Worm (Caenorhabditis elegans) whole organism, young adult: ENCODE data around the gene H03G16.5.

Experiments
- B0336.3 ChIP-seq: fragments of 200-800 bp; sonication (Bioruptor generic); IDR thresholded peaks from 2 replicates; pipeline ENCODE4 v1.3.6; 2022; ENCODE audit warnings: missing genetic modification characterization, missing compliant biosample characterization
- C06A6.2 ChIP-seq: fragments of 200-800 bp; sonication (Bioruptor generic); conservative IDR thresholded peaks from 2 replicates; pipeline ENCODE4 v1.3.6; 2022; ENCODE audit warnings: missing genetic modification characterization, missing compliant biosample characterization
- F10E7.11 ChIP-seq: sonication (generic microtip); optimal IDR thresholded peaks from 2 replicates; lab custom pipeline; 2017; ENCODE audit warnings: mild to moderate bottlenecking, missing genetic modification characterization, moderate library complexity, missing compliant biosample characterization
- K11D2.4 ChIP-seq: fragments of 200-800 bp; sonication (Bioruptor generic); IDR thresholded peaks from 2 replicates; pipeline ENCODE4 v1.3.6; 2022; ENCODE audit warnings: missing genetic modification reagents, missing genetic modification characterization, missing compliant biosample characterization
- K12H6.12 ChIP-seq: fragments of 200-800 bp; sonication (Bioruptor generic); optimal IDR thresholded peaks from 2 replicates; lab custom pipeline; 2018; ENCODE audit warnings: mild to moderate bottlenecking, missing genetic modification characterization, missing compliant biosample characterization
- T26A5.8 ChIP-seq: sonication (generic microtip); optimal IDR thresholded peaks from 2 replicates; lab custom pipeline; 2016; ENCODE audit warnings: missing genetic modification characterization, missing compliant biosample characterization
- Y56A3A.18 ChIP-seq: fragments of 200-800 bp; sonication (Bioruptor generic); IDR thresholded peaks from 2 replicates; pipeline ENCODE4 v1.3.6; 2022; ENCODE audit warnings: missing genetic modification reagents, missing genetic modification characterization, missing compliant biosample characterization
- Y67H2A.10 ChIP-seq: fragments of 200-800 bp; sonication (Bioruptor generic); conservative IDR thresholded peaks from 2 replicates; pipeline ENCODE4 v1.3.6; 2022; ENCODE audit warnings: missing genetic modification reagents, missing genetic modification characterization, missing compliant biosample characterization
- Y95B8A.8 ChIP-seq: fragments of 200-800 bp; sonication (Bioruptor generic); IDR thresholded peaks from 2 replicates; pipeline ENCODE4 v1.3.6; 2022; ENCODE audit warnings: missing genetic modification reagents, missing genetic modification characterization, missing compliant biosample characterization
- atf-7 ChIP-seq: sonication (generic microtip); optimal IDR thresholded peaks from 2 replicates; lab custom pipeline; 2017; ENCODE audit warnings: mild to moderate bottlenecking, missing genetic modification characterization, missing compliant biosample characterization
- bed-1 ChIP-seq: fragments of 200-800 bp; sonication (Bioruptor generic); IDR thresholded peaks from 2 replicates; pipeline ENCODE4 v1.3.6; 2022; ENCODE audit warnings: missing genetic modification reagents, missing genetic modification characterization, missing compliant biosample characterization
- bed-2 ChIP-seq: fragments of 200-800 bp; sonication (Bioruptor generic); IDR thresholded peaks from 2 replicates; pipeline ENCODE4 v1.3.6; 2022; ENCODE audit warnings: missing genetic modification reagents, missing genetic modification characterization, missing compliant biosample characterization
- cebp-1 ChIP-seq, 2 experiments: fragments of 200-800 bp in 1 of 2; sonication (Bioruptor generic) in 1 of 2; sonication (generic microtip) in 1 of 2; IDR thresholded peaks in 1 of 2; optimal IDR thresholded peaks in 1 of 2; 2 replicates each; pipeline versions ENCODE4 v1.3.6 to Lab custom; 2017 to 2022; ENCODE audit warnings: missing compliant biosample characterization in 2 of 2, missing genetic modification characterization in 2 of 2, mild to moderate bottlenecking in 1 of 2, missing genetic modification reagents in 1 of 2, moderate library complexity in 1 of 2
- ceh-100 ChIP-seq: fragments of 200-800 bp; sonication (Bioruptor generic); IDR thresholded peaks from 2 replicates; pipeline ENCODE4 v1.3.6; 2022; ENCODE audit warnings: missing genetic modification reagents, missing genetic modification characterization, missing compliant biosample characterization
- ceh-27 ChIP-seq: fragments of 200-800 bp; sonication (Bioruptor generic); optimal IDR thresholded peaks from 2 replicates; lab custom pipeline; 2018; ENCODE audit warnings: mild to moderate bottlenecking, missing genetic modification characterization, moderate library complexity, missing compliant biosample characterization
- ceh-40 ChIP-seq: fragments of 200-800 bp; sonication (Bioruptor generic); IDR thresholded peaks from 2 replicates; pipeline ENCODE4 v1.3.6; 2022; ENCODE audit warnings: missing genetic modification characterization, missing compliant biosample characterization
- die-1 ChIP-seq: sonication (generic microtip); optimal IDR thresholded peaks from 2 replicates; lab custom pipeline; 2016; ENCODE audit warnings: missing genotype, mild to moderate bottlenecking, missing genetic modification characterization, missing compliant biosample characterization
- dpff-1 ChIP-seq: sonication (generic microtip); optimal IDR thresholded peaks from 2 replicates; lab custom pipeline; 2017; ENCODE audit warnings: mild to moderate bottlenecking, missing genetic modification characterization, missing compliant biosample characterization
- dpl-1 ChIP-seq: fragments of 150-350 bp; optimal IDR thresholded peaks from 2 replicates; lab custom pipeline; 2014; ENCODE audit warnings: missing biosample characterization, missing genetic modification reagents, missing genetic modification characterization
- efl-1 ChIP-seq: fragments of 150-350 bp; optimal IDR thresholded peaks from 2 replicates; lab custom pipeline; 2014; ENCODE audit warnings: missing biosample characterization, missing genetic modification reagents, missing genetic modification characterization
- egl-18 ChIP-seq: fragments of 200-800 bp; sonication (Bioruptor generic); IDR thresholded peaks from 2 replicates; pipeline ENCODE4 v1.3.6; 2022; ENCODE audit warnings: missing genetic modification reagents, missing genetic modification characterization, missing compliant biosample characterization
- egl-44 ChIP-seq: fragments of 200-800 bp; sonication (Bioruptor generic); IDR thresholded peaks from 2 replicates; pipeline ENCODE4 v1.3.6; 2022; ENCODE audit warnings: missing genetic modification reagents, missing genetic modification characterization, missing compliant biosample characterization
- ekl-4 ChIP-seq: fragments of 200-800 bp; sonication (Bioruptor generic); IDR thresholded peaks from 2 replicates; pipeline ENCODE4 v1.3.6; 2022; ENCODE audit warnings: missing genetic modification reagents, missing genetic modification characterization, missing compliant biosample characterization
- hsf-1 ChIP-seq: fragments of 200-800 bp; sonication (Bioruptor generic); IDR thresholded peaks from 2 replicates; pipeline ENCODE4 v1.3.6; 2022; ENCODE audit warnings: missing genetic modification reagents, missing genetic modification characterization, missing compliant biosample characterization
- let-526 ChIP-seq: fragments of 200-800 bp; sonication (Bioruptor generic); IDR thresholded peaks from 2 replicates; pipeline ENCODE4 v1.3.6; 2022; ENCODE audit warnings: missing genetic modification reagents, missing genetic modification characterization, missing compliant biosample characterization
- lin-35 ChIP-seq, 3 experiments: fragments of 150-350 bp in 2 of 3; sonication (generic microtip) in 1 of 3; optimal IDR thresholded peaks; 2 replicates each; lab custom pipeline; 2014 to 2018; ENCODE audit warnings: missing biosample characterization in 3 of 3, missing genetic modification characterization in 3 of 3, missing genetic modification reagents in 3 of 3
- lin-54 ChIP-seq: fragments of 200-800 bp; sonication (Bioruptor generic); optimal IDR thresholded peaks from 2 replicates; lab custom pipeline; 2018; ENCODE audit warnings: mild to moderate bottlenecking, missing genetic modification characterization, missing compliant biosample characterization
- lir-1 ChIP-seq: fragments of 200-800 bp; sonication (Bioruptor generic); conservative IDR thresholded peaks from 2 replicates; pipeline ENCODE4 v1.3.6; 2022; ENCODE audit warnings: missing genetic modification reagents, missing genetic modification characterization, missing compliant biosample characterization
- madf-10 ChIP-seq: sonication (generic microtip); optimal IDR thresholded peaks from 2 replicates; lab custom pipeline; 2016; ENCODE audit warnings: mild to moderate bottlenecking, missing genetic modification characterization, missing compliant biosample characterization
- madf-3 ChIP-seq: fragments of 200-800 bp; sonication (Bioruptor generic); IDR thresholded peaks from 2 replicates; pipeline ENCODE4 v1.3.6; 2022; ENCODE audit warnings: missing genetic modification reagents, missing genetic modification characterization, missing compliant biosample characterization
- madf-8 ChIP-seq: fragments of 200-800 bp; sonication (Bioruptor generic); conservative IDR thresholded peaks from 2 replicates; pipeline ENCODE4 v1.3.6; 2022; ENCODE audit warnings: missing genetic modification reagents, missing genetic modification characterization, missing compliant biosample characterization
- mcd-1 ChIP-seq: fragments of 200-800 bp; sonication (Bioruptor generic); IDR thresholded peaks from 2 replicates; pipeline ENCODE4 v1.3.6; 2022; ENCODE audit warnings: missing genetic modification reagents, missing genetic modification characterization, missing compliant biosample characterization
- nfyb-1 ChIP-seq: fragments of 200-800 bp; sonication (Bioruptor generic); IDR thresholded peaks from 2 replicates; pipeline ENCODE4 v1.3.6; 2022; ENCODE audit warnings: missing genetic modification reagents, missing genetic modification characterization, missing compliant biosample characterization
- pbrm-1 ChIP-seq: fragments of 200-800 bp; sonication (Bioruptor generic); IDR thresholded peaks from 2 replicates; pipeline ENCODE4 v1.3.6; 2022; ENCODE audit warnings: missing genetic modification reagents, missing genetic modification characterization, missing compliant biosample characterization
- rec-8 ChIP-seq, 2 experiments: sonication (generic microtip); optimal IDR thresholded peaks; 2 replicates each; lab custom pipeline; 2016; ENCODE audit warnings: mild to moderate bottlenecking in 2 of 2, missing genetic modification characterization in 2 of 2, missing genetic modification reagents in 2 of 2, missing genotype in 2 of 2, missing biosample characterization in 1 of 2, missing compliant biosample characterization in 1 of 2, moderate library complexity in 1 of 2
- repo-1 ChIP-seq: sonication (generic microtip); optimal IDR thresholded peaks from 2 replicates; lab custom pipeline; 2017; ENCODE audit warnings: mild to moderate bottlenecking, missing genetic modification characterization, missing compliant biosample characterization
- snpc-4 ChIP-seq, 5 experiments: fragments of 150-350 bp in 1 of 5; sonication (generic microtip) in 4 of 5; optimal IDR thresholded peaks; 2 replicates each; lab custom pipeline; 2014 to 2018; ENCODE audit warnings: missing genetic modification characterization in 5 of 5, missing biosample characterization in 3 of 5, antibody characterized with exemption in 2 of 5, mild to moderate bottlenecking in 2 of 5, missing compliant biosample characterization in 2 of 5, missing genotype in 2 of 5, moderate library complexity in 2 of 5, missing genetic modification reagents in 1 of 5
- tlf-1 ChIP-seq: fragments of 200-800 bp; sonication (Bioruptor generic); optimal IDR thresholded peaks from 2 replicates; lab custom pipeline; 2018; ENCODE audit warnings: mild to moderate bottlenecking, missing genetic modification characterization, missing compliant biosample characterization
- unc-62 ChIP-seq: fragments of 150-350 bp; optimal IDR thresholded peaks from 2 replicates; lab custom pipeline; 2014; ENCODE audit warnings: missing biosample characterization, missing genetic modification reagents, missing genetic modification characterization
- zfh-2 ChIP-seq: fragments of 200-800 bp; sonication (Bioruptor generic); conservative IDR thresholded peaks from 2 replicates; pipeline ENCODE4 v1.3.6; 2022; ENCODE audit warnings: missing genetic modification reagents, missing genetic modification characterization, missing compliant biosample characterization
- ztf-18 ChIP-seq: sonication (generic microtip); optimal IDR thresholded peaks from 2 replicates; lab custom pipeline; 2016; ENCODE audit warnings: missing genotype, mild to moderate bottlenecking, missing genetic modification characterization, missing compliant biosample characterization
- ztf-22 ChIP-seq: fragments of 200-800 bp; sonication (Bioruptor generic); optimal IDR thresholded peaks from 2 replicates; lab custom pipeline; 2018; ENCODE audit warnings: mild to moderate bottlenecking, missing genetic modification characterization, moderate library complexity, missing compliant biosample characterization
- ztf-6 ChIP-seq: fragments of 200-800 bp; sonication (Bioruptor generic); IDR thresholded peaks from 2 replicates; pipeline ENCODE4 v1.3.6; 2022; ENCODE audit warnings: missing genetic modification reagents, missing genetic modification characterization, missing compliant biosample characterization

H03G16.5 gene

ce11 chrX:15042549-15042948, 14.1 kb downstream of the H03G16.5 start:
- no peak for TF ChIP-seq madf-10 (tag; lab: Kevin White, UChicago)
- TF ChIP-seq K11D2.4 (GFP tag; lab: Robert Waterston, UW): no peak
- TF ChIP-seq nfyb-1: no peak
- no peak for TF ChIP-seq hsf-1 (GFP tag; lab: Robert Waterston, UW)
- TF ChIP-seq egl-18 (GFP tag; lab: Robert Waterston, UW): no peak
- TF ChIP-seq ceh-27: peak; percentile 21
- TF ChIP-seq, all 124 proteins: peak for 1

ce11 chrX:15041340-15041739, 15.3 kb downstream of the H03G16.5 start:
- TF ChIP-seq madf-3 (GFP tag; lab: Robert Waterston, UW) (no peak), ztf-18 (tag; lab: Kevin White, UChicago) (no peak), unc-62 (GFP tag; lab: Kevin White, UChicago) (no peak), ekl-4 (no peak), dpff-1 (tag; lab: Kevin White, UChicago) (no peak), ceh-100 (no peak), bed-1 (GFP tag; lab: Robert Waterston, UW) (no peak), dpl-1 (GFP tag; lab: Kevin White, UChicago) (no peak), F10E7.11 (tag; lab: Kevin White, UChicago) (no peak)

DNA sequence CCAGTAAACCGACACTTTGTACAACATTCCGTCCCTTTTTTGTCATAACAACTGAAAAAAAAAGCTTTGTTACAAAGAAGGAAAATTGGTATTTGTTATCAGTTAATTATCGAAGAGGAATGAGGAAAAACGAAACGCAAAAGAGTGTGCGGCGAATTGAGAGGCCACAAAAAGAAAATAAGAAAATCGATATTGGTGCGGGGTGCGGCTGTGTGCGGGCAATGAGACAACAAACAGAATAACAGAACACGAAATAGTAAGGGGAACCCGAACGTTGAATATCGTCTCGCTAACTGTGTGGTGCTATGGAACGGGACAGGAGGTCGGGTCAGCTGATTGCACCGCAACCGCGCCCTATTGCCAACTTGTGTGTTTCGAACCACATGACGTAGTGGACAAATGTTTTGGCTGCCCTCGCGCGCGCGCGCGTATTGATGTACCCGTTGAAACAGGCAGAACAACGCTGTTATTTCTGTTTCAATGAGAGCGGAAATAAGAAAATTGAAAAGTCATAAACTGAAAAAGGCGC, 16.0 kb downstream of the H03G16.5 start, which contains the start of gene C18B12.4:
TSS of gene C18B12.4 (minus strand) at position 51 of the 529 bp plus-strand sequence.
- TF ChIP-seq ztf-6 (0 out of 2 replicates have a peak, but pooled peaks have one; percentile 57), K12H6.12 (peak; percentile 89), ceh-27 (peak; percentile 94), T26A5.8 (no peak), snpc-4 (GFP tag; optimal IDR thresholded peaks at IDR 0.05; lab: Kevin White, UChicago) (no peak), snpc-4 (tag; optimal IDR thresholded peaks at IDR 0.05; lab: Kevin White, UChicago) (peak; percentile 19 to 74 (median 62)), cebp-1 (GFP tag; IDR thresholded peaks at IDR 0.05; lab: Robert Waterston, UW) (peak; percentile 83), cebp-1 (tag; optimal IDR thresholded peaks at IDR 0.05; lab: Kevin White, UChicago) (peak; percentile 93), lin-35 (GFP tag; optimal IDR thresholded peaks at IDR 0.05; lab: Kevin White, UChicago) (peak in 1 of 3 experiments; percentile 37), lin-54 (GFP tag; lab: Kevin White, UChicago) (peak; percentile 59), Y56A3A.18 (GFP tag; lab: Robert Waterston, UW) (peak; percentile 39; the same call in 1 of the 2 replicates), unc-62 (GFP tag; lab: Kevin White, UChicago) (peak; percentile 31), madf-10 (tag; lab: Kevin White, UChicago) (peak; percentile 70), Y95B8A.8 (0 out of 2 replicates have a peak, but pooled peaks have one; percentile 30), C06A6.2 (GFP tag; lab: Robert Waterston, UW) (peak; percentile 55; the same call in 1 of the 2 replicates), bed-2 (GFP tag; lab: Robert Waterston, UW) (peak; percentile 74), pbrm-1 (GFP tag; lab: Robert Waterston, UW) (peak; percentile 66; the same call in 1 of the 2 replicates), lir-1 (peak; percentile 86), die-1 (tag; lab: Kevin White, UChicago) (peak; percentile 27), ceh-40 (no peak), let-526 (GFP tag; lab: Robert Waterston, UW) (peak; percentile 64; the same call in 1 of the 2 replicates), atf-7 (tag; lab: Kevin White, UChicago) (peak; percentile 69), zfh-2 (GFP tag; lab: Robert Waterston, UW) (peak; percentile 98), repo-1 (tag; lab: Kevin White, UChicago) (peak; percentile 36), B0336.3 (GFP tag; lab: Robert Waterston, UW) (peak; percentile 89), Y67H2A.10 (peak; percentile 83), rec-8 (tag; optimal IDR thresholded peaks at IDR 0.05; lab: Kevin White, UChicago) (no peak), tlf-1 (GFP tag; lab: Kevin White, UChicago) (peak; percentile 37), efl-1 (peak; percentile 60), egl-44 (GFP tag; lab: Robert Waterston, UW) (peak; percentile 77; the same call in 1 of the 2 replicates), ceh-100 (0 out of 2 replicates have a peak, but pooled peaks have one; percentile 18), madf-8 (GFP tag; lab: Robert Waterston, UW) (peak; percentile 55), mcd-1 (GFP tag; lab: Robert Waterston, UW) (peak; percentile 95), ztf-22 (GFP tag; lab: Kevin White, UChicago) (peak; percentile 47)
